Worm (Caenorhabditis elegans) whole organism, L4/young adult: ENCODE results near the gene rpt-1.

Experiments used
- dao-5 ChIP-seq: sonication (generic microtip); optimal IDR thresholded peaks from 2 replicates; lab custom pipeline; 2016; ENCODE audit warnings: missing genotype, missing genetic modification characterization, moderate library complexity, missing compliant biosample characterization
- him-1 ChIP-seq: sonication (generic microtip); optimal IDR thresholded peaks from 2 replicates; lab custom pipeline; 2016; ENCODE audit warnings: missing genotype, missing genetic modification reagents, missing genetic modification characterization, missing compliant biosample characterization

ce11 chrV:11949509-11950117 is 32.6 kb downstream of the rpt-1 start:
- TF ChIP-seq him-1 (tag; lab: Kevin White, UChicago), result no peak
- TF ChIP-seq dao-5, result no peak
